Fruit fly (Drosophila melanogaster) Kc167 (cell line): ENCODE results near the gene nero.
A peak's percentile ranks its signal among the peaks of the same experiment; 100 is the strongest.

ENCODE experiments used
- Myc ChIP-seq: fragments of >200 bp; optimal IDR thresholded peaks from 2 replicates; lab custom pipeline; 2017; ENCODE audit warnings: missing external identifiers
- Sin3A ChIP-seq: fragments of >200 bp; optimal IDR thresholded peaks from 2 replicates; lab custom pipeline; 2018; ENCODE audit warnings: missing external identifiers
- h ChIP-seq: fragments of >200 bp; optimal IDR thresholded peaks from 3 replicates; lab custom pipeline; 2018; ENCODE audit warnings: missing external identifiers
- insv ChIP-seq: fragments of >200 bp; optimal IDR thresholded peaks from 3 replicates; lab custom pipeline; 2018; ENCODE audit warnings: missing external identifiers
- psq ChIP-seq: fragments of >200 bp; optimal IDR thresholded peaks from 2 replicates; lab custom pipeline; 2017; ENCODE audit warnings: missing external identifiers
- ttk ChIP-seq: sonication (Bioruptor generic); optimal IDR thresholded peaks from 2 replicates; lab custom pipeline; 2017; ENCODE audit warnings: missing external identifiers

nero gene

DNA sequence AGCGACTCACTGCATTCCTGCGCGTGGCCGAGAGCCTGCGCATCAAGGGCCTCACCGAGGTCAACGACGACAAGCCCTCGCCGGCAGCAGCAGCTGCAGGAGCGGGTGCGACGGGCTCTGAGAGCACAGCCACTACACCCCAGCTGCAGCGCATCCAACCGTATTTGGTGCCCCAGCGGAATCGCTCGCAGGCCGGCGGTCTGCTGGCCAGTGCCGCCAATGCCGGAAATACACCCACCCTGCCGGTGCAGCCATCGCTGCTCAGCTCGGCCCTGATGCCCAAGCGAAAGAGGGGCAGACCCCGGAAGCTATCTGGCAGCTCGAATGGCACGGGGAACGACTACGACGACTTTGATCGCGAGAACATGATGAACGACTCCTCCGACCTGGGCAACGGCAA lies 19.6 kb downstream of the nero start:
- TF ChIP-seq Sin3A (lab: Kevin White, UChicago): no peak
- no peak for TF ChIP-seq psq (lab: Kevin White, UChicago)
- TF ChIP-seq h (lab: Kevin White, UChicago): no peak
- TF ChIP-seq Myc (lab: Kevin White, UChicago): no peak
- TF ChIP-seq ttk (lab: Kevin White, UChicago): no peak
- TF ChIP-seq insv: no peak

DNA sequence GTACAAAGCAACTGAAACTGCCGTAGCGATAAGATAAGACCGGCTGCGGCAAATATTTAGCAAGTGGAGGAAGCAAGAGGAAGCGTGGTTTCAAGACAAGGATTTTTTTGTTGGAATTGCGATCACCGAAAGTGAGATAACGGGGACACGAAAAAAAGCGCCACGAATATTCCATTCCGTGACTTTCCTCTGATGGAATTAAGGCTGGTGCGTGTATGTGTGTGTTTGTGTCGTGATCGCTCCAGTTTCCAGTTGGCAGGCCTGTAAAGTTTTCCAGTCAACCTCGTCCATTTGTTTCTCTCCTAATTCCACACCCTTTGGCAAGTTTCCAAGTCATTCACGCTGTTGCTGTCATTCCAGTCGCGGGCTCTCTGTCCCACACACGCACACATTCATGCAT lies 21.1 kb downstream of the nero start:
- TF ChIP-seq psq (lab: Kevin White, UChicago) (no peak), insv (no peak), h (lab: Kevin White, UChicago) (no peak), Myc (lab: Kevin White, UChicago) (no peak), Sin3A (lab: Kevin White, UChicago) (no peak), ttk (lab: Kevin White, UChicago) (no peak)

DNA sequence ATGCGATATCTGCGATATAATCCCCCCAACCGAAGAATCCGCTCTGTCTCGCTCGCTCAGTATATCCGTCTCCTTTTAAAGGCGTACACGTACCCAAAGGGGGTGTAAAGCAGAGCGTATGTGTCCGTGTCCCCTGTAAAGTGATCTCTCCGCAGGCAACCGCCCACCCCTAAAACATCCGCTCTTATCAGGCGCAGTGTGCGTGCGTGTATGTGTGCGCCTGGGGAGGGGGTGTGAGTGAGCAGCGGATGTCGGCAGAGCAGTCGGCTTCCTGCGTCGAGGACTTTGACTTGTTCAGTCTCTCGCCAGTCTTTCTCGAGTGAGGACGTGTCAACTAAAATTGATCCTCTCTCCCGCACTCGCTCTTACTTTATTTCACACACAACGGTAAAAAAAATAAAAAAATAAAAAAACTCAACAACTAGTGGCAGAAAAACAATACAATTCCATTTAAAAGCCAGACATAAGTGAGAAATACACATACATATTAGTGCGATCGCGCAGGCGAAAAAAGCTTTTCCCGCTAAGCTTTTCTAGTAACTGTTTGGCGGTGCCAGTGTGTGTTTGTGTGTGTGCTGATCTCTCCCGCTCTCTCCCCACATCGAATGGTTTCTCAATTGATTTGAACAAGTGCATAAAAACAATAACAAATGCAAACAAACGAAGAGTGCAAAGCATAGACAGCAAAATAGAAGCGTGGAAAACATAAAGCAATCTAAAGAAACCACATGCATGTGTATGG lies 21.7 kb downstream of the nero start:
- TF ChIP-seq psq (lab: Kevin White, UChicago) (no peak), Myc (lab: Kevin White, UChicago) (no peak), Sin3A (lab: Kevin White, UChicago) (no peak), insv (no peak), ttk (lab: Kevin White, UChicago) (no peak), h (lab: Kevin White, UChicago) (no peak)

DNA sequence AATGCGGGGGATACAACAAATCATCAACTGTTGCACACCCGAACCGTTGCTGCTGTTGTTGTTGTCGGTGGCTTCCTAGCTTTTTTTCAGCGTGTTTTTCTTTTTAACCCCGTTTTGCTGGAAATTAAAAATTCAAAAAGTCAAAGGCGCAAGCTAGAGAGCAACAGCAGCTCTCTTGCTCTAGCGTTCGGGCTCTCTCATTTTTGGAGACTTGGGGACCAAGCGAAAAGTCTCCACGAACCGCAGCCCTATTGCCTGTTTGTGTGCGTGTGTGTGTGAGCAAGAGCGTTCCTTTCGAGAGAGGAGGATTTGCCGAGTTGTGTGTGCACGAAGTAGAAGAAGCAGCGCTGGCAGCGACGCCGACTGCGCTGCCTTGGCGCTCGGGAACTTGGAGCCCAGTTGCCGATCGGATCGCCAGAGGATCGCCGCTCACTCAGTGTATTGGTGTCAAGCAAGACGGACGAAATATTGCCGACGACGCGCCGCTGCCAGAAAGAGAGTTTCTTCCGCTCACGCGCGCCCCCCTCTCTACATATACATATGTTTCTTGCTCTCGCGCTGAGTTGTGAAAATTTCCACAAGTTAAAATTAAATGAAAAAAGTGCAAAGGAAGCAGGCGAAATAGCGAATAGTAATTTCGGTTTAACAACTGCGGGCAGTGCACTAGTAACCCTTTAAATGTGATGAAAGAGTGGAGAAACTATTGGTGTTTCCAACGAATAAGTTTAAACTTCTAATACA lies 22.6 kb downstream of the nero start:
- TF ChIP-seq Sin3A (lab: Kevin White, UChicago) (no peak), insv (peak; percentile 12)

DNA sequence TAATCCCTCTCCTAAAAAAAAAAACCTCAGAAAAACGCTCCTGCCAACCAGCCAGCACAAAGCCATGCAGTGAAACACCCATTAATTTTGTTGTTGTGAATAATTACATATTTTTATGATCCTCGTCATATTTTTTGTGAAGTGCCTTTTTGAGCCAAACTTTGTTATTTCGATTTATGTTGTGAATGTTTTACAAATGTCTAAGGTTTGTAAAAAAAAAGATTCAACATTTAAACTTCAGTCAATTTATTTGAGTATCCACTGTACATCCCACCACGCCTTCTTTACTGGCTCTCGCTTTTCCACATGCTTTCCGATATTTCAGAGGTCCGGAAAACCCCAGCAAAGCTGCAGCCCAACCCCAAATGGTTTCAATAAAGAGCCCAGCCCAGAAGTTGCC lies 23.2 kb downstream of the nero start:
- TF ChIP-seq Sin3A (lab: Kevin White, UChicago) (no peak), Myc (lab: Kevin White, UChicago) (no peak), insv (no peak), psq (lab: Kevin White, UChicago) (no peak), h (lab: Kevin White, UChicago) (no peak), ttk (lab: Kevin White, UChicago) (no peak)

DNA sequence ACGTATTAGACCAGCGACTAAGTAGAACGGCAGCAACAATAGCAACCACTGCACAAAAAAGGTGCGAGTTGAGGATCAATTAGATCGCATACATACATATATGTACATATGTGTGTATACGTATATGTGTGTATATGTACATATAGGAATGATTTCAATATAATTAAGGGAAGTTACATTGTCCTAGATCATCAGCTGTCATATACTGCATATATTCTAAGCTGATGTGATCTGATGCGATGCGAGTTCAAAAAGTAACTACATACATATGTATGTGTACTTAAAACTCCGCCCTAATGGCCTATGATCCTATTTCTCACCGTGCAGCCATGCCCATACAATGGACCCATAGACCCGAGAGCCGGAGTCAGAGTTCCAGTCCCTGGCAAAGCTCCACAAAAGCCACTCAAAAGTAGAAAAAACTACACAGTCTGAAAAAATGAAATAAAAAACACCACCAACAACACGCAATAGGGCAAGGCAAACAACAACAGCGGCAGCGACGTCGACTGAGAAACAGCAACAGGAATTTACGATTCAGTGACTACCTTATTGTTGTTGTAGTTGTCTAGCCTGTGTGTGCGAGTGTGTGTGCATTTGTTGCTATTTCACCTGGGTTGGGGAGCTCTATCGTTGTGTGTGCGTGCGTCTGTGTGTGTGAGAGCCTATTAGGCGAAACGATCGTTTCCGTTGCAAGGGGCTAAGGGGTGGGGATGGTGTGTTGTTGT lies 24.0 kb downstream of the nero start:
- TF ChIP-seq Myc (lab: Kevin White, UChicago) (no peak), insv (no peak), Sin3A (lab: Kevin White, UChicago) (no peak), psq (lab: Kevin White, UChicago) (no peak), h (lab: Kevin White, UChicago) (no peak), ttk (lab: Kevin White, UChicago) (no peak)

DNA sequence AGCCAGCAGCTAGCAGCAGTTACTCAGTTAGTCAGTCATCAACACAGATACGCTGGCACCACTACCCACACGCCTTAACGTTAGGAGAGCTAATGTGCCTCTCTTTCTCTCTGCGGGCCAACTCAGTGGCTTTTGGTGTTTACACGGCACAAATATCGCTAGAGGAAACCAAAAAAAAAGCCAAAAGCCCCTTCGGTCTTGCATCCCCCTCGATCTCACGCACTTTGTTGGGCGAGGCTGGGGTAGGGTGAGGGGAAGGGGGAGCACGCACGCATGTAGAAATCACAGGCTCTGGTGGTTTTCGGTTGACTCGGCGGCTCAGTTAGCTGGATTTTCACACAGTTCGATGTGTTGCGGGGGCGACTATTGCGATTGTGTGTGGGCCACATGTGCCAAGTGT lies 25.4 kb downstream of the nero start:
- TF ChIP-seq psq (lab: Kevin White, UChicago) (no peak), Sin3A (lab: Kevin White, UChicago) (no peak), h (lab: Kevin White, UChicago) (no peak), insv (no peak), Myc (lab: Kevin White, UChicago) (no peak), ttk (lab: Kevin White, UChicago) (no peak)

DNA sequence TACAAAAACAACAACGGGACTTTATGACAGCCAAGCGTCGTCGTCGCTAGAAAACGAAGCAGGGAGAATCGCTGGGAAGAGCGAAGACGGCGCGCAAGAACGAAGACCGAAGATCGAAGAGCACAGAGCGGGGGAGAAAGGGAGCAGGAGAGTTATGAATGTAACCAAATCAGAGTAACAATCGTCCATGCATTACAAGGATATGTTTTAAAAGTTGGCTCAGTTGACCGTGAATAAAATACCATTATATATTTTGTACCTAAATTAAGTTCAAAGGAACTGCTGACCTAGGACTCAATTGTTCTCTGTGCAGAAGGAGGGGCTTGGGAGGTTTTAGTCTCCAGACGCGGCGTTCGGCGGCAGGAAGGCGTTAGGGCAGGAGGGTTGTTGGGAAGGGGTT lies 25.9 kb downstream of the nero start:
- no peak for TF ChIP-seq Sin3A (lab: Kevin White, UChicago)
- TF ChIP-seq h (lab: Kevin White, UChicago): no peak
- TF ChIP-seq Myc (lab: Kevin White, UChicago): no peak
- no peak for TF ChIP-seq insv
- no peak for TF ChIP-seq ttk (lab: Kevin White, UChicago)
- no peak for TF ChIP-seq psq (lab: Kevin White, UChicago)

DNA sequence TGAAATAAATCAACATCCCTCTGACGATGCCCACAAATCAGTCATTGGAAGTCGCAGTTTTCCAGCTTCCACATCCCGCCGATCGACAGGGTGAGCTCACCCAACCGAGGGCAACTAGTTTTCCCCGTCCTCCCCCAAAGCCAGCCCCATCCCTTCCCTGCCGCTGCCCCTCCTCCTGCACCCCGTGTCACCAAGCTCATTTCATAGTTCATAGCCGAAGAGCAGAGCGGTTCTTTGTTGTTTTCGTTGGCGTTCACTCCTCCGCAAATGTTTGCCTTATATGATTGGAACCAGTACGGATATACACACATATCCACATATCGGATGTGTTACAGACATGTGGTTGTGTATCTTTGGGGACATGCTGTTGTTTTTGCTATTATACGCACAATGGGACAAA lies 27.2 kb downstream of the nero start:
- TF ChIP-seq Sin3A (lab: Kevin White, UChicago) (no peak), h (lab: Kevin White, UChicago) (no peak), psq (lab: Kevin White, UChicago) (no peak), ttk (lab: Kevin White, UChicago) (no peak)

DNA sequence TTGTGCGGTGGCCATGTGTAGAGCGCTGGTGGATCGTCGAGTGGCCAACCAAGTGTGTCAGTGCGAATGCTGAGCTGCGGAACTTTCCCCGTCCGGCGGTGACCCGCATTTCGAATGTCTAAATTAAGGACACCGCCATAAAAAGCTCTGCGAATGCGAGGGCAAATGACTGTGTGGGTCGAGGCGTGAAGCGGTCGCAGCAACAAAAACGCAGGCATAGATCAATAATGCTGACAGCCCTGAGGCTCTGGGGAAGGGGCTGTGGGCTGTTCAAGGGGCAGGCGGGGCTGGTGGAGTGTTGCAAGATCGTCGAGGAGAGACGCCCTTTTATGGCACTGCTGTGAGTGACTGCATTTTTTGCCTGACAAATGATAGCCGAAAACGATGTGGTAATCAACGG lies 27.9 kb downstream of the nero start:
- TF ChIP-seq psq (lab: Kevin White, UChicago) (no peak), insv (no peak), Myc (lab: Kevin White, UChicago) (no peak), Sin3A (lab: Kevin White, UChicago) (no peak), ttk (lab: Kevin White, UChicago) (no peak), h (lab: Kevin White, UChicago) (no peak)

DNA sequence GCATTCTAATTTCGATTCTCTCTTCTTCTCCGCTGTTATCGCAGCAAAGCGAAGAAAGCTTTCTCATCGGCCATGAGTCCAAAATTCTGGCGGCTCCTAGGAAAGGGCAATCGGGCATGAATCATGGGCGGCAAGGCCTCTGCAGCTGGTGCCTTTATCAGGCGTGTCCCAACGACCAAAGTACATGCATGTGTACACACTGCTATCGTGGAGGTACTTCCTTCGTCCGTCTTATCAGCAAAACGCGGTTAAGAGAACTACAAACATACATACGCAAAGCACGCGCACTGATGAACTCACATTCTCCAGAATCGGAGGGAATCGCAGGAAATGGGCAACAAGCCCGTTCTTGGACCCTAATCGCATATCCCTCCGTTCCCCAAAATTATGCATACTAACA lies 28.4 kb downstream of the nero start:
- TF ChIP-seq ttk (lab: Kevin White, UChicago): no peak
- no peak for TF ChIP-seq Sin3A (lab: Kevin White, UChicago)

DNA sequence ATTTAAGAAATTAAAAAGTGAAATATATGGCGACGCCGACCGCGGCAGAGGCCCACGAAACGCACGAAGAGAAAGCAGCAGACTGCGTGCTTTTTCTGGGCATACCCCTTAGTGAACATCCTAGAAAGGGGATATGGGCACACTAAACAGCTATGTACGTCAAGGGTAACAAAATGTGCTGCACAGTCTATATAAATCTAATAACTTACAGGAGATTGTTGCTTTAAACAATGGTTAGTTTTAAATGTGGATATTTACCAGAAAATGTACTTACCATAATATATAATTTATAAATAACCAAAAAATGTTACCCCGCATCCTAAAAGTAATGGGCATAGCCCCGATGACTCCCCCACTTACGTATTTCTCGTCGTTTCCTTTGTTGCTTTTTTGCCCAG lies 29.2 kb downstream of the nero start:
- TF ChIP-seq Myc (lab: Kevin White, UChicago) (no peak), ttk (lab: Kevin White, UChicago) (no peak), Sin3A (lab: Kevin White, UChicago) (no peak), insv (no peak)
